Worm (Caenorhabditis elegans) whole organism, midembryonic: ENCODE data around the gene exc-9.

Experiments
- flt-1 ChIP-seq: fragments of 200-800 bp; sonication (Bioruptor generic); IDR thresholded peaks from 2 replicates; pipeline ENCODE4 v1.3.6; 2022; ENCODE audit warnings: missing genetic modification characterization, missing compliant biosample characterization
- ref-1 ChIP-seq: fragments of 200-800 bp; sonication (Bioruptor generic); conservative IDR thresholded peaks from 2 replicates; pipeline ENCODE4 v1.3.6; 2022; ENCODE audit warnings: missing genetic modification reagents, missing genetic modification characterization, missing compliant biosample characterization
- ztf-23 ChIP-seq: fragments of 200-800 bp; sonication (Bioruptor generic); IDR thresholded peaks from 2 replicates; pipeline ENCODE4 v1.3.6; 2022; ENCODE audit warnings: missing genetic modification reagents, missing genetic modification characterization, missing compliant biosample characterization

DNA sequence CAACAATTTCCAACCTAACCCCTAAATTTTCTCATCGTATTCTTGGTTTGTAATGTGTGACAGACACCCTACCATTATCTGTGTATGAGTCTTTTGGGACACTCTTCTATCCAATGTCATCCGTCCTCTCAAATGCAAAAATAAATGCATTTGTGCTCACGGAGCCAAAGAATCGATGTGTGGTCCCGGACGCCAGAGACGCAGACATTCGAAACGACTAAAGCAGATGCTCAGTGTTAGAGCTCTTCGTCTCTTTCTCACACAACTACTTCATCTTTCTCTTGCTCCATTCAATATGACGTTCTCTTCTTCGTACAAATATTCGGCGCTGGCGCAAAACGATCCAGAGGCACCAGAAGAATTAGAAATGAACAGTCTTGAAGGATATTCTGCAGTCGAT lies 38.8 kb upstream of the exc-9 start, which contains the start of gene unc-24:
- TF ChIP-seq ref-1 (GFP tag; lab: Robert Waterston, UW) (no peak), ztf-23 (GFP tag; lab: Robert Waterston, UW) (no peak), flt-1 (GFP tag; lab: Robert Waterston, UW) (no peak)
